Worm (Caenorhabditis elegans) whole organism, L3 larva: ENCODE data around the gene cpl-1.

Source experiments
- R02D3.7 ChIP-seq: fragments of 150-350 bp; optimal IDR thresholded peaks from 2 replicates; lab custom pipeline; 2014; ENCODE audit warnings: missing biosample characterization, missing genetic modification characterization
- ZK546.5 ChIP-seq: sonication (generic microtip); optimal IDR thresholded peaks from 2 replicates; lab custom pipeline; 2017; ENCODE audit warnings: missing biosample characterization, missing genetic modification characterization
- aly-2 ChIP-seq: fragments of 150-350 bp; optimal IDR thresholded peaks from 2 replicates; lab custom pipeline; 2014; ENCODE audit warnings: missing biosample characterization, missing genetic modification characterization
- ama-1 ChIP-seq: fragments of 150-350 bp; optimal IDR thresholded peaks from 2 replicates; lab custom pipeline; 2018
- ceh-16 ChIP-seq: sonication (generic microtip); optimal IDR thresholded peaks from 2 replicates; lab custom pipeline; 2017; ENCODE audit warnings: missing biosample characterization, missing genetic modification characterization
- ceh-28 ChIP-seq: fragments of 150-350 bp; optimal IDR thresholded peaks from 2 replicates; lab custom pipeline; 2014; ENCODE audit warnings: missing biosample characterization, missing genetic modification reagents, missing genetic modification characterization
- ceh-82 ChIP-seq: fragments of 150-350 bp; optimal IDR thresholded peaks from 2 replicates; lab custom pipeline; 2014; ENCODE audit warnings: missing biosample characterization, missing genetic modification characterization
- egl-27 ChIP-seq: sonication (generic microtip); optimal IDR thresholded peaks from 4 replicates; lab custom pipeline; 2017; ENCODE audit warnings: missing biosample characterization, missing genetic modification reagents, missing genetic modification characterization
- elt-1 ChIP-seq: fragments of 150-350 bp; optimal IDR thresholded peaks from 2 replicates; lab custom pipeline; 2014; ENCODE audit warnings: missing biosample characterization, missing genetic modification characterization
- elt-2 ChIP-seq: sonication (generic microtip); optimal IDR thresholded peaks from 2 replicates; lab custom pipeline; 2016; ENCODE audit warnings: missing genetic modification reagents, mild to moderate bottlenecking, missing genetic modification characterization, missing compliant biosample characterization
- elt-3 ChIP-seq, 3 experiments: fragments of 150-350 bp in 1 of 3; sonication (generic microtip) in 2 of 3; optimal IDR thresholded peaks; 2 replicates in 2 of 3; 4 replicates in 1 of 3; lab custom pipeline; 2014 to 2017; ENCODE audit warnings: missing biosample characterization in 3 of 3, missing genetic modification characterization in 3 of 3
- eor-1 ChIP-seq, 2 experiments: fragments of 150-350 bp; optimal IDR thresholded peaks; 2 replicates each; lab custom pipeline; 2014 to 2018; ENCODE audit warnings: missing biosample characterization in 2 of 2, missing genetic modification characterization in 2 of 2
- fkh-10 ChIP-seq: sonication (generic microtip); optimal IDR thresholded peaks from 2 replicates; lab custom pipeline; 2017; ENCODE audit warnings: missing biosample characterization, missing genetic modification reagents, missing genetic modification characterization
- fkh-2 ChIP-seq: fragments of 150-350 bp; optimal IDR thresholded peaks from 2 replicates; lab custom pipeline; 2014; ENCODE audit warnings: missing biosample characterization, missing genetic modification reagents, missing genetic modification characterization
- fos-1 ChIP-seq: fragments of 150-350 bp; optimal IDR thresholded peaks from 2 replicates; lab custom pipeline; 2014; ENCODE audit warnings: missing biosample characterization, missing genetic modification characterization
- jun-1 ChIP-seq: fragments of 150-350 bp; optimal IDR thresholded peaks from 2 replicates; lab custom pipeline; 2014; ENCODE audit warnings: missing biosample characterization, missing genetic modification reagents, missing genetic modification characterization
- lin-15B ChIP-seq: fragments of 150-350 bp; optimal IDR thresholded peaks from 2 replicates; lab custom pipeline; 2014; ENCODE audit warnings: missing biosample characterization, missing genetic modification characterization
- lsy-12 ChIP-seq: sonication (generic microtip); optimal IDR thresholded peaks from 2 replicates; lab custom pipeline; 2016; ENCODE audit warnings: mild to moderate bottlenecking, missing genetic modification characterization, missing compliant biosample characterization
- mml-1 ChIP-seq: fragments of 150-350 bp; sonication (generic microtip); optimal IDR thresholded peaks from 3 replicates; lab custom pipeline; 2014; ENCODE audit warnings: missing biosample characterization, missing genetic modification characterization
- nfya-1 ChIP-seq: sonication (generic microtip); optimal IDR thresholded peaks from 2 replicates; lab custom pipeline; 2017; ENCODE audit warnings: missing genetic modification characterization, mild to moderate bottlenecking, missing compliant biosample characterization, antibody characterized with exemption, moderate library complexity; ENCODE audit not compliant: insufficient read depth
- nhr-12 ChIP-seq: fragments of 150-350 bp; optimal IDR thresholded peaks from 2 replicates; lab custom pipeline; 2014; ENCODE audit warnings: missing biosample characterization, missing genetic modification characterization
- nhr-23 ChIP-seq: fragments of 150-350 bp; optimal IDR thresholded peaks from 2 replicates; lab custom pipeline; 2014; ENCODE audit warnings: missing biosample characterization, missing genetic modification reagents, missing genetic modification characterization
- nhr-25 ChIP-seq: sonication (generic microtip); optimal IDR thresholded peaks from 2 replicates; lab custom pipeline; 2017; ENCODE audit warnings: missing biosample characterization, missing genetic modification characterization
- nhr-43 ChIP-seq: sonication (generic microtip); optimal IDR thresholded peaks from 2 replicates; lab custom pipeline; 2016; ENCODE audit warnings: mild to moderate bottlenecking, missing genetic modification characterization, missing compliant biosample characterization; ENCODE audit not compliant: poor library complexity, severe bottlenecking
- nhr-76 ChIP-seq: fragments of 150-350 bp; sonication (generic microtip); optimal IDR thresholded peaks from 5 replicates; lab custom pipeline; 2014; ENCODE audit warnings: missing biosample characterization, missing genetic modification characterization
- pha-4 ChIP-seq: fragments of 150-350 bp; optimal IDR thresholded peaks from 2 replicates; lab custom pipeline; 2014; ENCODE audit warnings: missing biosample characterization, missing genetic modification reagents, missing genetic modification characterization
- pqm-1 ChIP-seq: fragments of 150-350 bp; optimal IDR thresholded peaks from 2 replicates; lab custom pipeline; 2017; ENCODE audit warnings: missing biosample characterization, missing genetic modification characterization, inconsistent platforms
- snpc-4 ChIP-seq: fragments of 150-350 bp; optimal IDR thresholded peaks from 2 replicates; lab custom pipeline; 2014; ENCODE audit warnings: missing biosample characterization, missing genetic modification characterization
- unc-39 ChIP-seq: sonication (generic microtip); optimal IDR thresholded peaks from 4 replicates; lab custom pipeline; 2017; ENCODE audit warnings: missing biosample characterization, missing genetic modification characterization
- unc-62 ChIP-seq: fragments of 150-350 bp; sonication (generic microtip); optimal IDR thresholded peaks from 4 replicates; lab custom pipeline; 2014; ENCODE audit warnings: missing biosample characterization, missing genetic modification reagents, missing genetic modification characterization
- ztf-11 ChIP-seq: fragments of 150-350 bp; optimal IDR thresholded peaks from 2 replicates; lab custom pipeline; 2014; ENCODE audit warnings: missing biosample characterization, missing genetic modification characterization

Gene cpl-1

DNA sequence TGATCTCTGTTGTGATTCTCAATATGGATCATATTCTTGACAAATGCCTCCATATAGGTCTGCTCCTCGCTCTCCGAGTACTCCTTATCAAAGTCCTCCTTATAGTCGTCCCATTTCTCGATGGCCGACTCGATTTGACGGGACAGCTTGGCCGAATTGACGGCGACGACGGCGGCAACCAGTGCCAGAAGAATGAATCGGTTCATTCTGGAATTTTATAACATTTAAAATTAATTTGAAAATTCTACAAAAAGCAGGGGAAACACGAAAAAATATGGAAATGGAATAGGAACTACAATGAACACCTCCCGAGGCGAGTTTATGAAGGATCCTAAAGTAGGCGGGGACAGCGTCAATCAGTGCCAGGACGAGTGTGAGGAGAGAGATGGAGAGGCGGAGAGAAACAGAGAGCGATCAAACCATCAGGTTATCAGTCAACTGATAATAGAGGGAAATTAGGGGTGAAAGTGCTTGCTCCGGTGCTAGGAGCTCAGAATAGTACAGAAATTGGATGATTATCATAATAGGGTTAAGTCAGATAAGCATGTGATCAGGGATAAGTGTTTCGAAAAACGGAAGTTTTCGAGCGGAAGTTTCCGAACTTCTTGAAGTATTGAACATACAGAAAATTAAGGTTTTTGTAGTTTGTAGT is at the start of gene cpl-1:
Gene cpl-1, minus strand, starts transcription at position 207 of the 652 bp plus-strand sequence.
- peak; percentile 16 for TF ChIP-seq nfya-1 (tag; lab: Kevin White, UChicago)
- TF ChIP-seq jun-1 (tag; lab: Kevin White, UChicago), result peak; percentile 69
- peak; percentile 95 for TF ChIP-seq elt-2
- no peak for TF ChIP-seq ceh-28 (tag; lab: Kevin White, UChicago)
- TF ChIP-seq mml-1 (tag; lab: Kevin White, UChicago), result no peak
- no peak for TF ChIP-seq eor-1 (tag; optimal IDR thresholded peaks at IDR 0.05; lab: Kevin White, UChicago)
- TF ChIP-seq nhr-76 (tag; lab: Kevin White, UChicago), result no peak
- TF ChIP-seq ztf-11, result no peak
- no peak for TF ChIP-seq unc-62 (GFP tag; lab: Kevin White, UChicago)
- TF ChIP-seq nhr-25, result no peak
- no peak for TF ChIP-seq elt-3 (tag; optimal IDR thresholded peaks at IDR 0.05; lab: Kevin White, UChicago)
- no peak for TF ChIP-seq ceh-82 (tag; lab: Kevin White, UChicago)
- TF ChIP-seq nhr-23 (tag; lab: Kevin White, UChicago), result no peak
- TF ChIP-seq pqm-1 (tag; lab: Kevin White, UChicago), result peak; percentile 77
- TF ChIP-seq ama-1, result peak; percentile 82
- TF ChIP-seq, all 47 proteins: peak for 5

DNA sequence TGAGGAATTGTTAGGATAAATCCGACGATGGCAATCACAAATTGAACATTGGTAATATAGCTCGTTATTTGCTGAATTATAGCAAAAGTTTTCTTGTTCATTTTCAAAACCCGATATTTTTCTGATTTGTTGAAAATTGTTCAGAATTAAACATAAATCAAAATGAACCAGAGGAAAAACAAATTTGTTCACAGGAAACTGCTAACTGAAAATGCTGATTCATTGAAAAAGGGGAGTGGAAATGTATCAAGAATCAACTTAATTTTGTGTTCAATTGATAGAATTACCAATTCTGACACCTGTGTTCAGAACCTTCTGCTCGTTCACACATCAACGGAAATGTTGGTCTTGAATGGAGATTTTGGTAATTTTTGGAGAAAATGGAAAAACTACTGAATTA is 48.4 kb upstream of the cpl-1 start, which contains the start of gene srw-77:
Gene srw-77, minus strand, starts transcription at position 101 of the 400 bp plus-strand sequence.
- TF ChIP-seq nhr-12 (tag; lab: Kevin White, UChicago) (no peak), elt-1 (tag; lab: Kevin White, UChicago) (no peak), R02D3.7 (no peak), ceh-16 (tag; lab: Kevin White, UChicago) (no peak), lin-15B (tag; lab: Kevin White, UChicago) (no peak), aly-2 (no peak), unc-62 (GFP tag; lab: Kevin White, UChicago) (no peak), fkh-10 (GFP tag; lab: Kevin White, UChicago) (no peak), nhr-76 (tag; lab: Kevin White, UChicago) (no peak), nhr-43 (tag; lab: Kevin White, UChicago) (no peak)

DNA sequence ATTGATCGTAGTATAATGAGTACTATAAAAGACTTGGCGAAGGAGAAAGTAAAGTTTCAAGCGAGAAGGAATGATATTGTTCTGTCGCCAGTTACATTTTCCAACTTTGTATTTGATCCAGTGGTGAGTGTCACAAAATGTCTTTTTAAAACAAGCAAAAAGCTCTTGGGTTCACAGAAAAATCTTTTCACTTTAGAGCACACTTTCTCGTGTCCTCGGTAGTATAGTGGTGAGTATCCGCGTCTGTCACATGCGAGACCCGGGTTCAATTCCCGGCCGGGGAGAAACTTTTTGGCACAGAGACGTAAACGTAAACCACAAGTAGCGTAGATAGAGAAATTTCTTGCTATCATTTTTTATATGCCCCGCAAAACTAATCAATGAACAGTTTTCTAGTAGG is 45.2 kb upstream of the cpl-1 start:
- TF ChIP-seq elt-2 (peak; percentile 32), lsy-12 (no peak)
- TF ChIP-seq, all 47 proteins: peak for 1

DNA sequence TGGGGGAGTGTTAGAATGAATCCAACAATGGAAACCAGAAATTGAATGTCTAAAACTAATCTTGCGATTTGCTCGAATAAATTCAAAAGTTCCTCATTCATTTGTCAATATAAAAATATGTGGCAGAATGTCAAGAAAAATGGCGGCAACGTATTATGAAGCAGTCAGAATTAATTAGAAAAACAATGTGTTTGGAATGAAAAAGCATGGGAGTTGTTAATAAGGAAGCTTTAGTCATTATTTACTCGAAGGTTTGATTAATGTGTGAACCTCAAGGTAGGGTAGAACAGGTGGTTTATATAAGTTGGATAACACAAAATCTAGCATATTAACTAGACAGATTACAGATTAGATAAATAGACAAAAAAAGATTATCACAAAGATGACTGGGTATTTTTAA is 43.1 kb upstream of the cpl-1 start, which contains the start of gene srw-76:
Gene srw-76, minus strand, starts transcription at position 101 of the 400 bp plus-strand sequence.
- TF ChIP-seq ZK546.5 (tag; lab: Kevin White, UChicago), result no peak
- no peak for TF ChIP-seq jun-1 (tag; lab: Kevin White, UChicago)
- no peak for TF ChIP-seq ztf-11
- TF ChIP-seq fkh-2 (tag; lab: Kevin White, UChicago), result no peak
- no peak for TF ChIP-seq fkh-10 (GFP tag; lab: Kevin White, UChicago)
- TF ChIP-seq nhr-23 (tag; lab: Kevin White, UChicago), result no peak
- no peak for TF ChIP-seq snpc-4 (tag; lab: Kevin White, UChicago)
- no peak for TF ChIP-seq lsy-12
- no peak for TF ChIP-seq ceh-28 (tag; lab: Kevin White, UChicago)

DNA sequence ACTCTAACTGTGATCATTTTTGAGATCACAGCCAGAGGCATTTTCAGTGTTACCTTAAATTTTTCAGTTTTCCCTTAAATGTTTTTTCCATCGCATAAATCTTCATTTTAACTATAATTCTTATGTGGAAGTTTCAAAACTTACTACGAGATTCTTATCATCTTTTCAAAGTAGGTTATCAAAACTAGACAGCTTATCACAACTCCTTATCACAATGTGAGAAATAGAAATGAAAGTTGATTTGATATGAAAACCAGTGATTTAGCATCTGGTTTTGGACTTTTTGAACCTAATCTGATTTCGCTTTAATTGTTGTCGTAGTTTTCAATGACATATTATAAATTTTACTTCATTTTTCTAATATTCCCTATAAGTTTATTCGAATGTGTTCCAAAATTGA is 40.8 kb upstream of the cpl-1 start, which contains the start of gene mltn-11:
Gene mltn-11, plus strand, starts transcription at position 276 of the 400 bp plus-strand sequence.
- TF ChIP-seq elt-2 (peak; percentile 28), egl-27 (no peak)

DNA sequence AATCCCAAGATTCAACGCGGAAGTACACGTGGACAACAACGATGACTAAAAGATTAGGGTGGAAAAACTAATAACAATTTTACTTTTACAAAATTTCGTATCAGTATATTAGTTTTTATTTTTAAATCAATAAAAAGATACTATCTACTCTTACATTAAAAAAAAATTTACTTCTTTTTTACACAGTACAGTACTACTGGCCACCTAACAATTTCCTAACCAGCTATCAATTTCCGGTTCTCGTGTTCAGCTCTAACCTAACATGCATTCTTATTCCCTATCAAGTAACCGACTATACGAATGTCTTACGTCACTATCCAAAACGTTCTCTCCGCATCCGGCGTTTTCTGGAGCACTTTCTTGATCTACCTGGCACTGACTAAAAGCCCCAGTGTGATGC is 34.5 kb upstream of the cpl-1 start, which contains the start of gene srd-21:
Gene srd-21, plus strand, starts transcription at position 301 of the 400 bp plus-strand sequence.
- no peak for TF ChIP-seq elt-1 (tag; lab: Kevin White, UChicago)
- TF ChIP-seq unc-39, result no peak

DNA sequence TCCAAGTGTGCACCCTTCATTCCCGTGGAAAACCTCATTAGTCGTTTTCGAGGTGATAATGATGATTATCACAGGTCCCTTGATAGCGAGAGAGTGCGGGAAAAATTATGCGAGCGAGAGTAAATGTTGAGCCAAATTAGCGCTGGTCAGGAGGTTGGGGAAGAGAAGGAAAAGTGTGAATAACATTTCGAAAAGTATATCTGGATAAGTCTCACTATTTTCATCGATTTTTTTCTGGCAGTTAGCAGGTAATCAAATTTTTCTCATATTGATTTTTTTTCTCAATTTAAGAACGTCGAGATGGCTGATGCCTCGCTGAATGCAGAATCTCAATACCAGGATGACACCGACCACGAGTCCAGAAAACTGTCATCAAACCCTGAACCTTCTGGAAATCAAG is 33.8 kb upstream of the cpl-1 start, which contains the start of gene W06G6.2:
Gene W06G6.2, plus strand, starts transcription at position 301 of the 400 bp plus-strand sequence.
- TF ChIP-seq fos-1 (no peak), fkh-2 (tag; lab: Kevin White, UChicago) (no peak), elt-1 (tag; lab: Kevin White, UChicago) (no peak), pha-4 (no peak), elt-2 (no peak), ceh-28 (tag; lab: Kevin White, UChicago) (no peak), nhr-12 (tag; lab: Kevin White, UChicago) (no peak)
